Worm (Caenorhabditis elegans): ENCODE data around the gene grd-11.

DNA sequence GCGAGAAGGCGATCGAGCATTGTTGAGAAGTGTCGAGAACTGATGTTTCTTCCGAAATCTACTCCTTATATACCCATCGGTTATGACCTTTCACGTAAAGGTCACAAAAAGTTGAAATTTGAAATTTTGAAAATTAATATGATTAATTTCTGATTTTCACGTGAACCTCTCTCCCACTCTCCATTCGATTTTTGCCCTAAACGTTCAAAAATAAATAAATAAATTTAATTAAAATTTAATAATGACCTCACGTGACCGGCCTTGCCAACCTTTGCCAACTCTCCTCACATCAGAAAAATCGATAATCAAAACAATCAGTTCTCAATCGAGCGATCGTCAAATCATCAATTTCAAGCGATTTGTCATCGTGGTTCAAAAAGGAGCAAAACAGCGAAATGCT is 39.1 kb upstream of the grd-11 start, which contains the start of gene Y113G7C.1:
- TF ChIP-seq mcd-1 (GFP tag; IDR thresholded peaks at IDR 0.05) (no peak), ceh-58 (GFP tag; IDR thresholded peaks at IDR 0.05) (no peak), ztf-25 (GFP tag; IDR thresholded peaks at IDR 0.05) (no peak)

Measured in whole organism, young adult.